Worm (Caenorhabditis elegans): Measurements from ENCODE around the gene Y47D3A.32.

Gene Y47D3A.32

ce11 chrIII:11236788-11237187 lies 15.4 kb upstream of the Y47D3A.32 start, which contains the start of the genes Y47D3A.14 and aakb-2:
Y47D3A.14 (minus strand) TSS chrIII:11236868.
aakb-2 (plus strand) TSS chrIII:11237143.
- no peak for TF ChIP-seq sox-4 (tag; optimal IDR thresholded peaks at IDR 0.05)
- TF ChIP-seq sdc-2 (tag; optimal IDR thresholded peaks at IDR 0.05) = no peak
- peak; percentile 41 for TF ChIP-seq unc-86 (tag; optimal IDR thresholded peaks at IDR 0.05)
- no peak for TF ChIP-seq ceh-22 (tag; optimal IDR thresholded peaks at IDR 0.05)
- no peak for TF ChIP-seq ceh-9 (tag; optimal IDR thresholded peaks at IDR 0.05)
- no peak for TF ChIP-seq pqm-1 (tag; optimal IDR thresholded peaks at IDR 0.05)
- peak; percentile 46 for TF ChIP-seq T23F11.4 (GFP tag; optimal IDR thresholded peaks at IDR 0.05)
- TF ChIP-seq ama-1 (optimal IDR thresholded peaks at IDR 0.05) = no peak
- no peak for TF ChIP-seq ceh-30 (tag; optimal IDR thresholded peaks at IDR 0.05)
- no peak for TF ChIP-seq C08G9.2 (tag; optimal IDR thresholded peaks at IDR 0.05)
- no peak for TF ChIP-seq Y22D7AL.16 (tag; optimal IDR thresholded peaks at IDR 0.05)
- peak; percentile 56 for TF ChIP-seq ceh-31 (tag; optimal IDR thresholded peaks at IDR 0.05)
- TF ChIP-seq rnt-1 (tag; optimal IDR thresholded peaks at IDR 0.05) = peak; percentile 19
- TF ChIP-seq F13H6.1 (tag; optimal IDR thresholded peaks at IDR 0.05) = no peak
- TF ChIP-seq pat-9 (tag; optimal IDR thresholded peaks at IDR 0.05) = peak; percentile 44
- no peak for TF ChIP-seq nhr-11 (tag; optimal IDR thresholded peaks at IDR 0.05)
- no peak for TF ChIP-seq nhr-232 (tag; optimal IDR thresholded peaks at IDR 0.05)
- TF ChIP-seq hlh-13 (GFP tag; optimal IDR thresholded peaks at IDR 0.05) = no peak
- peak; percentile 76 for TF ChIP-seq hlh-30 (tag; optimal IDR thresholded peaks at IDR 0.05; ENCODE audit: insufficient read depth)
- TF ChIP-seq unc-42 (tag; optimal IDR thresholded peaks at IDR 0.05) = peak; percentile 32
- TF ChIP-seq ttx-3 (tag; optimal IDR thresholded peaks at IDR 0.05) = peak; percentile 54
- no peak for TF ChIP-seq hlh-6 (tag; optimal IDR thresholded peaks at IDR 0.05)
- TF ChIP-seq eyg-1 (tag; optimal IDR thresholded peaks at IDR 0.05) = no peak
- TF ChIP-seq hlh-8 (tag; optimal IDR thresholded peaks at IDR 0.05) = peak; percentile 66
- TF ChIP-seq npax-4 (tag; optimal IDR thresholded peaks at IDR 0.05) = no peak
- TF ChIP-seq fkh-10 (GFP tag; optimal IDR thresholded peaks at IDR 0.05) = no peak
- no peak for TF ChIP-seq dve-1 (tag; optimal IDR thresholded peaks at IDR 0.05)
- TF ChIP-seq dmd-4 (tag; optimal IDR thresholded peaks at IDR 0.05; ENCODE audit: borderline replicate concordance) = no peak
- TF ChIP-seq ceh-45 (GFP tag; IDR thresholded peaks at IDR 0.05) = no peak
- TF ChIP-seq mec-3 (tag; optimal IDR thresholded peaks at IDR 0.05; ENCODE audit: borderline replicate concordance) = no peak
- TF ChIP-seq ets-4 (tag; optimal IDR thresholded peaks at IDR 0.05) = peak; percentile 29
- no peak for TF ChIP-seq ceh-18 (tag; optimal IDR thresholded peaks at IDR 0.05)
- no peak for TF ChIP-seq pros-1 (tag; optimal IDR thresholded peaks at IDR 0.05)
- no peak for TF ChIP-seq pag-3 (tag; optimal IDR thresholded peaks at IDR 0.05; ENCODE audit: borderline replicate concordance)
- TF ChIP-seq ceh-19 (GFP tag; optimal IDR thresholded peaks at IDR 0.05) = no peak
- TF ChIP-seq ceh-24 (tag; optimal IDR thresholded peaks at IDR 0.05) = peak; percentile 3
- no peak for TF ChIP-seq syd-9 (tag; optimal IDR thresholded peaks at IDR 0.05)
- TF ChIP-seq zip-5 (tag; optimal IDR thresholded peaks at IDR 0.05) = peak; percentile 11
- peak; percentile 48 for TF ChIP-seq ceh-34 (tag; optimal IDR thresholded peaks at IDR 0.05)
- peak; percentile 59 for TF ChIP-seq tbx-2 (tag; optimal IDR thresholded peaks at IDR 0.05)
- TF ChIP-seq sox-2 (GFP tag; IDR thresholded peaks at IDR 0.05) = 0 out of 2 replicates have a peak, but pooled peaks have one; percentile 4
- no peak for TF ChIP-seq unc-55 (GFP tag; optimal IDR thresholded peaks at IDR 0.05)
- TF ChIP-seq unc-3 (GFP tag; conservative IDR thresholded peaks at IDR 0.05) = no peak
- TF ChIP-seq unc-3 (tag; optimal IDR thresholded peaks at IDR 0.05) = peak; percentile 1
- TF ChIP-seq ztf-16 (tag; optimal IDR thresholded peaks at IDR 0.05) = peak; percentile 61
- TF ChIP-seq elt-2 (tag; optimal IDR thresholded peaks at IDR 0.05) = peak; percentile 82
- peak; percentile 57 for TF ChIP-seq ceh-14 (tag; optimal IDR thresholded peaks at IDR 0.05)
- TF ChIP-seq fax-1 (tag; optimal IDR thresholded peaks at IDR 0.05) = no peak
- no peak for TF ChIP-seq pax-1 (tag; optimal IDR thresholded peaks at IDR 0.05)
- peak; percentile 9 for TF ChIP-seq fkh-6 (tag; optimal IDR thresholded peaks at IDR 0.05)
- TF ChIP-seq madf-2 (tag; optimal IDR thresholded peaks at IDR 0.05) = no peak
- no peak for TF ChIP-seq ceh-6 (GFP tag; optimal IDR thresholded peaks at IDR 0.05)
- TF ChIP-seq odd-2 (tag; optimal IDR thresholded peaks at IDR 0.05) = no peak
- TF ChIP-seq lin-11 (tag; optimal IDR thresholded peaks at IDR 0.05) = peak; percentile 16
